Fruit fly (Drosophila melanogaster) S2 (cell line): ENCODE data around the gene CG45073.

Experiments used
- CG8478 ChIP-seq: fragments of >200 bp; optimal IDR thresholded peaks from 2 replicates; lab custom pipeline; 2018
- CTCF ChIP-seq, 2 experiments: fragments of >200 bp; optimal IDR thresholded peaks; 2 replicates each; lab custom pipeline; 2018

DNA sequence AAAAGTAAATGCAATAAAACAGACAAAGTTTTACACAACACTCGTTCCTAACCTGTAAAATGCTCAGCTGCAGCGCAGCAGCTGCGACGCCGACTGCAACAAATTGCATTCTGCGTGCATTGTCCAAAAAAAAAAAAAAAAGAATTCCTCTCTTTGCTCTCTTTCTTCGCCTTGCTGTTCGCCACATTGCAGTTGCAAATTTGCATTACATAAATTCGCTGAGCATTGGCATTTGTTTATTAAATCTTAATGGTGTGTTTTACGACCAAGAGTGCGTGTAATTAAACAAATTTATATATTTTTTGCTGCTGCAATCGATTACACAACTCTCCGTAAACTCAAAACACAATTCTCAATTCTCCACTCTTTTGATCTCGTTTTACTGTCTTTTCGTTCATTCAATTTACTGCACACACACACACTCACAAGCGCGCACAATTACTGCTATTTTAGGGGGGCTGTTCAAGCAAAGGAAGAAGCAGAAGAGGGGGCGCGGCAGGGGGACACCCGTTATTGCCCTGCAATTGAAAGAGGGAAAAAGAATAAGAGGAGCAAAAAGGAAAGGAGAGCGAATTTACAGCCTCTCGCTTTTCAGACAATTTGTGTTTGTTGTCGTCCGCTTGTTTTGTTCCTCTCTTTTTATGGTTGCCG lies 24.1 kb downstream of the CG45073 start:
- TF ChIP-seq CTCF (optimal IDR thresholded peaks at IDR 0.05; lab: Kevin White, UChicago) (no peak), CG8478 (lab: Kevin White, UChicago) (no peak)
